Worm (Caenorhabditis elegans): ENCODE measurements around the gene math-10.

math-10 gene

DNA sequence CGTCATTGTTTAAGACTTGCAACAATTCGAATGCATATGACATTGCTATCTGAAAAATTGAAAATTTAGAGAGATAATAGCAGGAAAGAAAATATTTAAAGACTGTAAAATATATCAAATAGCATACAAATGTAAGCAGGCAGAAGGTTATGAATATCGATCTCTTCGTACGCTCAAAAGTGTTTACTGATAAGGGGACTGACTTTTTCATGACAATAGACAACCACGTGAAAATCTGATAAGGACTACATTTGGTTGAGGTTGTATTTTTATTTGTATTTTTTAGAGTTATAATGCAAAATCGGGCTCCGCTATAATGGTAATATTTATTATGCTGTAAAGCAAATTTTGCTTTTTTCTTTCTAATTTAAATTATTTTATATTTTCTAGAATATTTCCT, 28.4 kb upstream of the math-10 start, which contains the start of the genes C52E2.5 and C52E2.4 (continued):
- TF ChIP-seq arid-1 (GFP tag; conservative IDR thresholded peaks at IDR 0.05) = no peak
- no peak for TF ChIP-seq F49E8.2 (tag; optimal IDR thresholded peaks at IDR 0.05; ENCODE audit: borderline replicate concordance)
- TF ChIP-seq zfp-2 (tag; optimal IDR thresholded peaks at IDR 0.05) = no peak

DNA sequence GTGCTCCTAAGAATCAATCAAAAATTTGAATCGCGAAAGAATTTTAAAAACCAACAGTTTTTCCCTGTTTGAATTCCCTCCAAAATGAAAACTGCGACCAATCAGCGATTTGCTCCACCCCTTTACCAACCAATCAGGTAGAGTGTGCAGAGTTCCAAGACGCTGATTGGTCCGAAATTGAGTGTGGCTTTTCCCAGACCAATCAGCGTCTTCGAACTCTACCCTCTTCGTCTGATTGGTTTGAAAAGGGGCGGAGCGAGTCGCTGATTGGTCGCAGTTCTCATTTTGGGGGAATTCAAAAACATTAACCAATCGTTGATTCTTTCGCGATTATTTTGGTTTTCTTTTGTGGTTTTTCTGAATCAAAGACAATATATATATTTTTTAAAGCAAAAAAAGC, 26.8 kb upstream of the math-10 start:
- no peak for TF ChIP-seq madf-9 (GFP tag; conservative IDR thresholded peaks at IDR 0.05)
- no peak for TF ChIP-seq aly-2 (tag; optimal IDR thresholded peaks at IDR 0.05)
- TF ChIP-seq ctbp-1 (GFP tag; IDR thresholded peaks at IDR 0.05) = no peak
- no peak for TF ChIP-seq Y5F2A.4 (GFP tag; optimal IDR thresholded peaks at IDR 0.05)
- TF ChIP-seq dpl-1 (GFP tag; optimal IDR thresholded peaks at IDR 0.05) = no peak
- no peak for TF ChIP-seq php-3 (GFP tag; IDR thresholded peaks at IDR 0.05)
- no peak for TF ChIP-seq nhr-10 (tag; optimal IDR thresholded peaks at IDR 0.05)
- TF ChIP-seq lin-39 (tag; optimal IDR thresholded peaks at IDR 0.05) = no peak
- TF ChIP-seq nhr-6 (tag; optimal IDR thresholded peaks at IDR 0.05) = no peak
- no peak for TF ChIP-seq lin-1 (GFP tag; IDR thresholded peaks at IDR 0.05)
- no peak for TF ChIP-seq hlh-30 (tag; optimal IDR thresholded peaks at IDR 0.05; ENCODE audit: insufficient read depth)
- TF ChIP-seq arid-1 (GFP tag; conservative IDR thresholded peaks at IDR 0.05) = no peak
- no peak for TF ChIP-seq sdz-12 (GFP tag; optimal IDR thresholded peaks at IDR 0.05)
- no peak for TF ChIP-seq Y48G9A.11 (GFP tag; IDR thresholded peaks at IDR 0.05)
- no peak for TF ChIP-seq nhr-28 (tag; optimal IDR thresholded peaks at IDR 0.05)
- TF ChIP-seq mxl-3 (GFP tag; optimal IDR thresholded peaks at IDR 0.05) = no peak
- TF ChIP-seq ceh-44 (GFP tag; IDR thresholded peaks at IDR 0.05) = no peak
- no peak for TF ChIP-seq T20F7.1 (GFP tag; optimal IDR thresholded peaks at IDR 0.05)
- TF ChIP-seq ama-1 (optimal IDR thresholded peaks at IDR 0.05) = no peak
- TF ChIP-seq mes-2 (tag; optimal IDR thresholded peaks at IDR 0.05; ENCODE audit: poor library complexity, severe bottlenecking) = no peak

DNA sequence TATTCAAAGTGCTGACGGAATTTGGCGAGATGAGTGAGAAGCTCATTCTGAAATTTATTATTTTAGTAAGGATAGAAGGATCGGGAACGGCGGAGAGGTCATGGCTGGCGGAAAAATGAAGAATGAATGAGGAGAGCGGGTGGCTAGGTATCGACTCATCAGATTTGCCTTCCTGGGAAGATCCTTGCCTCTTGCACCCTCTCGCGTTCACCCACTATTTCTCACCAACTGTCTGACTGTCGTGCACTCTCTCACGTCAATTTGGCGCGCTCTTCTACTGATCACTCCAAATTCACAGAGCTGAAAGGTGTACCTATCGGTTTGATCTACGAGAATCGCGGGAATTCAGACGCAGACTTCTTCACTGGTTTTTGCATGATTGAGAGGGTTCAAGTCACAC, 23.2 kb upstream of the math-10 start, which contains the start of gene fbxb-97:
Gene fbxb-97, minus strand, starts transcription at position 53 of the 400 bp plus-strand sequence.
- TF ChIP-seq duxl-1 (tag; optimal IDR thresholded peaks at IDR 0.05; ENCODE audit: poor library complexity) = peak; percentile 91
- TF ChIP-seq nhr-237 (tag; optimal IDR thresholded peaks at IDR 0.05) = no peak
- peak in 1 of 2 experiments; percentile 10 for TF ChIP-seq unc-62 (GFP tag; optimal IDR thresholded peaks at IDR 0.05 in 1 of 2)
- no peak for TF ChIP-seq unc-62 (tag; optimal IDR thresholded peaks at IDR 0.05)
- TF ChIP-seq egl-43 (GFP tag; IDR thresholded peaks at IDR 0.05) = 0 out of 2 replicates have a peak, but pooled peaks have one; percentile 51

DNA sequence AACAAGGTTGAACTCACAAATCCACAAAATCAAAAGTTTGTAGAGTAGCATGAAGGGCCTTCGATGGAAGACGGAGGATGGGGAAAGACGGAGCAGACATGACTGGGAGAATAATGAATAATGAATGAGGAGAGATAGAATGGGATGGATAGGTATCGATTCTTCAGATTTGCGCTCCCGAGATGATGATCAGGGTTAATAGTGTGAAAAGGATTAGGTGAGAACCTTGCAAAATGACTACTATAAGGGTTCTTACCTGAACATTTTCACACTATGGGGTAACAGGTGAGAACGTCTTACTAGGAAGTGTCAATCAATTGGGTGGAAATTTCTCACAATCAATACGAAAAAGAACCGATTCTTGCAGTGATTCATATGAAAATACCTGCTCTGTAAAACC, 21.0 kb upstream of the math-10 start, which contains the start of gene fbxb-96:
Gene fbxb-96, minus strand, starts transcription at position 101 of the 400 bp plus-strand sequence.
- TF ChIP-seq mep-1 (tag; optimal IDR thresholded peaks at IDR 0.05) = no peak
- TF ChIP-seq dmd-6 (GFP tag; IDR thresholded peaks at IDR 0.05) = no peak
- TF ChIP-seq gei-8 (GFP tag; optimal IDR thresholded peaks at IDR 0.05) = no peak
- no peak for TF ChIP-seq attf-4 (tag; optimal IDR thresholded peaks at IDR 0.05)
- no peak for TF ChIP-seq F44E2.7 (GFP tag; IDR thresholded peaks at IDR 0.05)
- no peak for TF ChIP-seq ceh-28 (tag; optimal IDR thresholded peaks at IDR 0.05)
- no peak for TF ChIP-seq ZK337.2 (GFP tag; IDR thresholded peaks at IDR 0.05)
- TF ChIP-seq F37D6.2 (tag; optimal IDR thresholded peaks at IDR 0.05) = no peak
- no peak for TF ChIP-seq T20F7.1 (GFP tag; optimal IDR thresholded peaks at IDR 0.05)

DNA sequence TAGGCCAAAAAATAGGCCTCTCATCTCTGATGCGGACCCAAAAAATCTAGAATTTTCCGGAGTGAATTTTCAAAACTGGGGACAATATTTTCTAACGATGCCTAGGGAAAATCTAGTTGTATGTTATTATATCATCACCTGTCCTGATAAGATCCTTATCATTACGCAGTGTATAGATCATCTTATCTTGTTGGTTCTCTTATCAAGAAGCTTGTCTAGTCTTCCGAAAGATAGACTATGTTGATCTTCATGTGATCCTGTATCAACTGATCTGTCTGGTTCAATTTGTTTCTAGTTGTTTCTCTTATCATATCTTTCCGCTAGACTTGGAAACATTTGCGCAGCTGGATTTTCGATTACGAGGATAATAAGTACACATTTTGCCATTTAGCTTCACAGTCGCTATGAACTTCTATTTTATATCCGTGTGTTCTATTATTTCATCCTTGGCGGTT, 20.5 kb upstream of the math-10 start, which contains the start of gene C52E2.3:
Gene C52E2.3, plus strand, starts transcription at position 405 of the 455 bp plus-strand sequence.
- TF ChIP-seq aha-1 (tag) (no peak), ctbp-1 (GFP tag; IDR thresholded peaks at IDR 0.05) (no peak), hlh-11 (tag; optimal IDR thresholded peaks at IDR 0.05) (peak; percentile 6)

Data from whole organism, L4 larva.